Fruit fly (Drosophila melanogaster) whole organism, adult: ENCODE results near the gene CG12992.

ENCODE experiments used
- CG11617 ChIP-seq: fragments of 200-800 bp; sonication (Bioruptor generic); optimal IDR thresholded peaks from 2 replicates; lab custom pipeline; 2017; ENCODE audit warnings: mild to moderate bottlenecking, missing biosample characterization, missing genetic modification reagents, missing genetic modification characterization
- CG12768 ChIP-seq: fragments of 200-800 bp; sonication (Bioruptor generic); optimal IDR thresholded peaks from 2 replicates; lab custom pipeline; 2017; ENCODE audit warnings: missing biosample characterization, missing genetic modification characterization, mild to moderate bottlenecking, moderate library complexity, missing genetic modification reagents
- CG14711 ChIP-seq: fragments of 200-800 bp; sonication (Bioruptor generic); optimal IDR thresholded peaks from 2 replicates; lab custom pipeline; 2018; ENCODE audit warnings: missing biosample characterization, mild to moderate bottlenecking, missing genetic modification characterization, moderate library complexity
- CG1620 ChIP-seq: fragments of 200-800 bp; sonication (Bioruptor generic); optimal IDR thresholded peaks from 2 replicates; lab custom pipeline; 2016; ENCODE audit warnings: missing biosample characterization, missing genetic modification characterization
- CG33017 ChIP-seq: fragments of 200-800 bp; sonication (Bioruptor generic); optimal IDR thresholded peaks from 2 replicates; lab custom pipeline; 2018; ENCODE audit warnings: missing biosample characterization, mild to moderate bottlenecking, missing genetic modification characterization, moderate library complexity
- CG5204 ChIP-seq: fragments of 200-800 bp; sonication (Bioruptor generic); optimal IDR thresholded peaks from 2 replicates; lab custom pipeline; 2016; ENCODE audit warnings: missing biosample characterization, missing genetic modification characterization
- CG7045 ChIP-seq: fragments of 200-800 bp; sonication (Bioruptor generic); optimal IDR thresholded peaks from 2 replicates; lab custom pipeline; 2017; ENCODE audit warnings: missing biosample characterization, mild to moderate bottlenecking, missing genetic modification characterization
- CG7101 ChIP-seq: fragments of 200-800 bp; sonication (Bioruptor generic); optimal IDR thresholded peaks from 2 replicates; lab custom pipeline; 2018; ENCODE audit warnings: missing biosample characterization, mild to moderate bottlenecking, missing genetic modification characterization, moderate library complexity
- Clk ChIP-seq: fragments of 200-800 bp; sonication (Bioruptor generic); optimal IDR thresholded peaks from 2 replicates; lab custom pipeline; 2017; ENCODE audit warnings: missing biosample characterization, missing genetic modification characterization
- Crg-1 ChIP-seq: fragments of 200-800 bp; sonication (Bioruptor generic); optimal IDR thresholded peaks from 2 replicates; lab custom pipeline; 2016; ENCODE audit warnings: missing biosample characterization, missing genetic modification characterization
- Hr96 ChIP-seq: fragments of 200-800 bp; sonication (Bioruptor generic); optimal IDR thresholded peaks from 2 replicates; lab custom pipeline; 2016; ENCODE audit warnings: missing biosample characterization, missing genetic modification characterization
- Mnt ChIP-seq: fragments of 200-800 bp; sonication (Bioruptor generic); optimal IDR thresholded peaks from 2 replicates; lab custom pipeline; 2016; ENCODE audit warnings: missing biosample characterization, mild to moderate bottlenecking, missing genetic modification characterization
- bab1 ChIP-seq: fragments of 200-800 bp; sonication (Bioruptor generic); optimal IDR thresholded peaks from 3 replicates; lab custom pipeline; 2019; ENCODE audit warnings: missing biosample characterization, mild to moderate bottlenecking, missing genetic modification characterization, moderate library complexity
- cic ChIP-seq: fragments of 200-800 bp; sonication (Bioruptor generic); optimal IDR thresholded peaks from 2 replicates; lab custom pipeline; 2017; ENCODE audit warnings: missing biosample characterization, mild to moderate bottlenecking, missing genetic modification characterization, moderate library complexity
- cnc ChIP-seq, 2 experiments: fragments of >200 bp; optimal IDR thresholded peaks; 2 replicates each; lab custom pipeline; 2017
- kay ChIP-seq: fragments of 200-800 bp; sonication (Bioruptor generic); peaks from one replicate; lab custom pipeline; 2016; ENCODE audit warnings: missing biosample characterization, missing genetic modification characterization, borderline replicate concordance
- ovo ChIP-seq: fragments of 200-800 bp; sonication (Bioruptor generic); optimal IDR thresholded peaks from 2 replicates; lab custom pipeline; 2016; ENCODE audit warnings: missing biosample characterization, missing genetic modification characterization
- pad ChIP-seq: fragments of 200-800 bp; sonication (Bioruptor generic); optimal IDR thresholded peaks from 3 replicates; lab custom pipeline; 2017; ENCODE audit warnings: missing biosample characterization, missing genetic modification characterization, mild to moderate bottlenecking, moderate library complexity, missing genetic modification reagents
- tj ChIP-seq: fragments of 200-800 bp; sonication (Bioruptor generic); optimal IDR thresholded peaks from 3 replicates; lab custom pipeline; 2017; ENCODE audit warnings: missing biosample characterization, mild to moderate bottlenecking, missing genetic modification characterization, moderate library complexity
- toe ChIP-seq: fragments of 200-800 bp; sonication (Bioruptor generic); optimal IDR thresholded peaks from 2 replicates; lab custom pipeline; 2016; ENCODE audit warnings: missing biosample characterization, missing genetic modification characterization

The CG12992 gene

dm6 chrX:17558708-17559107, 30.0 kb upstream of the CG12992 start:
- no peak for TF ChIP-seq Hr96 (GFP tag; lab: Kevin White, UChicago)
- TF ChIP-seq toe (GFP tag; lab: Kevin White, UChicago), result no peak
- no peak for TF ChIP-seq CG33017 (tag; lab: Kevin White, UChicago)
- no peak for TF ChIP-seq CG1620 (GFP tag; lab: Kevin White, UChicago)
- TF ChIP-seq pad (GFP tag; lab: Kevin White, UChicago), result no peak
- TF ChIP-seq CG12768, result no peak
- TF ChIP-seq Crg-1 (GFP tag; lab: Kevin White, UChicago), result no peak
- no peak for TF ChIP-seq CG7101 (tag; lab: Kevin White, UChicago)
- TF ChIP-seq tj, result no peak
- no peak for TF ChIP-seq ovo (GFP tag; lab: Kevin White, UChicago)
- TF ChIP-seq CG7045 (GFP tag; lab: Kevin White, UChicago), result no peak
- TF ChIP-seq cic (GFP tag; lab: Kevin White, UChicago), result no peak
- TF ChIP-seq cnc (optimal IDR thresholded peaks at IDR 0.05; lab: Kevin White, UChicago), result no peak
- TF ChIP-seq CG14711 (tag; lab: Kevin White, UChicago), result no peak

- TF ChIP-seq cnc (optimal IDR thresholded peaks at IDR 0.05; lab: Kevin White, UChicago), result no peak
- TF ChIP-seq CG7101 (tag; lab: Kevin White, UChicago), result no peak
- TF ChIP-seq toe (GFP tag; lab: Kevin White, UChicago), result no peak
- TF ChIP-seq cic (GFP tag; lab: Kevin White, UChicago), result no peak
- no peak for TF ChIP-seq kay (GFP tag; lab: Kevin White, UChicago)
These were observed 27.3 kb upstream of the CG12992 start, which contains the start of gene CG43658 for dm6 chrX:17561130-17561942. Gene CG43658 (minus strand): TSS chrX:17561180.

- TF ChIP-seq toe (GFP tag; lab: Kevin White, UChicago) (peak; percentile 6), cic (GFP tag; lab: Kevin White, UChicago) (no peak), CG12768 (no peak), pad (GFP tag; lab: Kevin White, UChicago) (peak; percentile 24), Hr96 (GFP tag; lab: Kevin White, UChicago) (peak; percentile 52), Mnt (GFP tag; lab: Kevin White, UChicago) (no peak), CG11617 (GFP tag; lab: Kevin White, UChicago) (no peak), CG5204 (GFP tag; lab: Kevin White, UChicago) (no peak), CG33017 (tag; lab: Kevin White, UChicago) (no peak), Crg-1 (GFP tag; lab: Kevin White, UChicago) (no peak), bab1 (no peak)
These were observed 26.7 kb upstream of the CG12992 start for dm6 chrX:17561943-17562313.

DNA sequence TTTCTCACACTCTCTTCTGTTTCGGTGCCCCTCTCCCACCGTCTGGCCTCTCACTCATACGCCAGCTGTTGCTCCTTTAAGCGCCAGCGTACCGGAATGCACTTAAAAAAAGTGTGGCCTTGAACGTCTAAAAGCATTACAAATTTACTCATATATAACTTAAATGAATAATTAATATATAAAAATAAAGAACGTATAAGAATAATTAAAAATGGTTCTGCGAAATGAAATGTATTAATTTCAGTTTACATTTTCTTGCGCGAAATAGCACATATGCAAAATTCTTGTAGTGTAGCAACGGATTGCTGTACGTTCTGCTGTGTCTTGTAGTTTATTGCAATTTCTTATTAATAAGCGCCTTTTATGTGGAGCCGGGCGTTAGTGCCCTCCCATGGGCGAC, 26.1 kb upstream of the CG12992 start:
- TF ChIP-seq CG7045 (GFP tag; lab: Kevin White, UChicago) (no peak), CG33017 (tag; lab: Kevin White, UChicago) (no peak), bab1 (no peak), CG5204 (GFP tag; lab: Kevin White, UChicago) (no peak), CG14711 (tag; lab: Kevin White, UChicago) (no peak), Clk (GFP tag; lab: Kevin White, UChicago) (no peak), Crg-1 (GFP tag; lab: Kevin White, UChicago) (no peak), cic (GFP tag; lab: Kevin White, UChicago) (no peak), Hr96 (GFP tag; lab: Kevin White, UChicago) (no peak), CG11617 (GFP tag; lab: Kevin White, UChicago) (no peak), CG1620 (GFP tag; lab: Kevin White, UChicago) (no peak), CG12768 (no peak), pad (GFP tag; lab: Kevin White, UChicago) (no peak), ovo (GFP tag; lab: Kevin White, UChicago) (no peak), toe (GFP tag; lab: Kevin White, UChicago) (no peak), cnc (optimal IDR thresholded peaks at IDR 0.05; lab: Kevin White, UChicago) (no peak), Mnt (GFP tag; lab: Kevin White, UChicago) (no peak), CG7101 (tag; lab: Kevin White, UChicago) (no peak), tj (no peak), kay (GFP tag; lab: Kevin White, UChicago) (no peak)

- TF ChIP-seq Crg-1 (GFP tag; lab: Kevin White, UChicago) (no peak), CG33017 (tag; lab: Kevin White, UChicago) (no peak), CG11617 (GFP tag; lab: Kevin White, UChicago) (no peak), kay (GFP tag; lab: Kevin White, UChicago) (no peak), Clk (GFP tag; lab: Kevin White, UChicago) (no peak), CG5204 (GFP tag; lab: Kevin White, UChicago) (no peak), toe (GFP tag; lab: Kevin White, UChicago) (no peak), tj (no peak), CG1620 (GFP tag; lab: Kevin White, UChicago) (no peak), cic (GFP tag; lab: Kevin White, UChicago) (no peak), CG12768 (no peak), bab1 (no peak), cnc (optimal IDR thresholded peaks at IDR 0.05; lab: Kevin White, UChicago) (no peak), CG14711 (tag; lab: Kevin White, UChicago) (no peak), Mnt (GFP tag; lab: Kevin White, UChicago) (no peak), CG7101 (tag; lab: Kevin White, UChicago) (no peak), ovo (GFP tag; lab: Kevin White, UChicago) (no peak), Hr96 (GFP tag; lab: Kevin White, UChicago) (no peak), CG7045 (GFP tag; lab: Kevin White, UChicago) (no peak)
These were observed 22.5 kb upstream of the CG12992 start for dm6 chrX:17566128-17566527.
